Fruit fly (Drosophila melanogaster): Measurements from ENCODE around the gene CG32486.

The CG32486 gene

DNA sequence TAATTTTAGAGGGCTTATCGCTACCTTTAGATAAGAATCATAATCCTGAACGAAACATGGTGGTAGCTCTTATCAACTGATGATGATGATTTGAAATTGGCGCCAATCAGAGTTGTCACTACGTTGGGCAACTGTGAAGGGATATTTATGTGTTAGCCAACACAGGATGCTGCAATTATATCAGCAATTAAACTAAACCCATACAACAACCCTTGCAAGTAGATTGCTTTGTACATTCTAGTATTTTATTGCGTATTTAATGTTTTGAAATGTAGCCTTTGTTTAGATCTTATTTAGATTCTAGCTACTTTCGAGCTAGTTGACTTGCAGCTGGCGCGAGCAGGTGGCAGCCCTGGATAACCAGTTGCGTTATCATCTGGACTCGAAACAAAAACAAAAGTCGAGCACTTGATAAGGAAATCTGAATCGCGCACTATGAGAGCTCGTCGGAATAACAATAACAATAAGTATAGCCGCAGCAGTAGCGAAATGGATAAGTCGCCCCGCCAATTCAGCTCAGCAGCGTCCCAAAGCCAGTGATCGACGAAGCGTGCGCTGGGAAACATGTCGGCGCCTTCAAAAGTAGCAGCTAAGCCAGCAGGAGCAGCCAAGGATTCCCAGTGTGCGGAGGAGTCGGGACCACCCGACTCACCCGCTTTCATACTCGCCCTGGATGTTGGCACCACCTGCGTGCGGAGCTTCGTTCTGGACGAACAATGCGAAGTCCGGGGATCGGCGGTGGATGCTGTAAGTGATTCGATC is 18.3 kb downstream of the CG32486 start, which contains the start of gene CG1271 (continued):
- TF ChIP-seq Ravus (GFP tag; IDR thresholded peaks at IDR 0.05) = 0 out of 2 replicates have a peak, but pooled peaks have one; percentile 3
- TF ChIP-seq otp (GFP tag; IDR thresholded peaks at IDR 0.05) = no peak
- TF ChIP-seq mirr (GFP tag; optimal IDR thresholded peaks at IDR 0.05) = peak; percentile 74
- no peak for TF ChIP-seq Doc3 (GFP tag; IDR thresholded peaks at IDR 0.05; ENCODE audit: partially characterized antibody)
- TF ChIP-seq CG6654 (GFP tag; optimal IDR thresholded peaks at IDR 0.05) = no peak
- peak; percentile 47 for TF ChIP-seq MBD-R2 (GFP tag; IDR thresholded peaks at IDR 0.05)
- peak; percentile 82 for TF ChIP-seq zen (tag; optimal IDR thresholded peaks at IDR 0.05)
- no peak for TF ChIP-seq CG32767 (GFP tag; IDR thresholded peaks at IDR 0.05)
- no peak for TF ChIP-seq wor (GFP tag; IDR thresholded peaks at IDR 0.05)
- TF ChIP-seq CG12942 (GFP tag; optimal IDR thresholded peaks at IDR 0.05) = peak; percentile 36
- peak; percentile 80 for TF ChIP-seq exex (tag; optimal IDR thresholded peaks at IDR 0.05)
- peak; percentile 55 for TF ChIP-seq Hsf (GFP tag; optimal IDR thresholded peaks at IDR 0.05)
- no peak for TF ChIP-seq tio (GFP tag; optimal IDR thresholded peaks at IDR 0.05)
- no peak for TF ChIP-seq ewg (GFP tag; optimal IDR thresholded peaks at IDR 0.05)
- peak; percentile 16; the same call in 1 of the 2 replicates for TF ChIP-seq amos (GFP tag; IDR thresholded peaks at IDR 0.05; ENCODE audit: partially characterized antibody)
- peak; percentile 66 for TF ChIP-seq CG9215 (GFP tag; IDR thresholded peaks at IDR 0.05)
- no peak for TF ChIP-seq eve (GFP tag; optimal IDR thresholded peaks at IDR 0.05)
- TF ChIP-seq CG3726 (GFP tag; IDR thresholded peaks at IDR 0.05) = no peak
- no peak for TF ChIP-seq Mes4 (GFP tag; optimal IDR thresholded peaks at IDR 0.05)
- peak; percentile 64 for TF ChIP-seq CG4854 (GFP tag; optimal IDR thresholded peaks at IDR 0.05)
- TF ChIP-seq CG12155 (GFP tag; optimal IDR thresholded peaks at IDR 0.05) = peak; percentile 52
- peak; percentile 82 for TF ChIP-seq Side (GFP tag; optimal IDR thresholded peaks at IDR 0.05)
- no peak for TF ChIP-seq CG11504 (tag; optimal IDR thresholded peaks at IDR 0.05)
- TF ChIP-seq Fer3 (tag; optimal IDR thresholded peaks at IDR 0.05) = peak; percentile 64
- TF ChIP-seq CG17385 (GFP tag; optimal IDR thresholded peaks at IDR 0.05) = peak; percentile 36
- TF ChIP-seq ara (GFP tag; IDR thresholded peaks at IDR 0.05) = no peak
- no peak for TF ChIP-seq HLH4C (GFP tag; IDR thresholded peaks at IDR 0.05; ENCODE audit: partially characterized antibody)
- TF ChIP-seq org-1 (GFP tag; optimal IDR thresholded peaks at IDR 0.05) = peak; percentile 13
- TF ChIP-seq jigr1 (GFP tag; IDR thresholded peaks at IDR 0.05) = no peak
- TF ChIP-seq CG8944 (GFP tag; optimal IDR thresholded peaks at IDR 0.05) = peak; percentile 64
- peak; percentile 28; the same call in 1 of the 2 replicates for TF ChIP-seq peb (GFP tag; IDR thresholded peaks at IDR 0.05)
- peak; percentile 35; the same call in 1 of the 2 replicates for TF ChIP-seq CG2129 (GFP tag; IDR thresholded peaks at IDR 0.05; ENCODE audit: partially characterized antibody)
- TF ChIP-seq CkIIα-i1 (GFP tag; IDR thresholded peaks at IDR 0.05) = no peak
- no peak for TF ChIP-seq corto (GFP tag; optimal IDR thresholded peaks at IDR 0.05)
- peak; percentile 49; the same call in 1 of the 2 replicates for TF ChIP-seq al (GFP tag; IDR thresholded peaks at IDR 0.05)
- TF ChIP-seq CG5245 (GFP tag; optimal IDR thresholded peaks at IDR 0.05) = peak; percentile 51
- no peak for TF ChIP-seq CG10462 (GFP tag; optimal IDR thresholded peaks at IDR 0.05)
- peak; percentile 61 for TF ChIP-seq Mad (GFP tag; optimal IDR thresholded peaks at IDR 0.05)
- TF ChIP-seq gsb-n (tag; optimal IDR thresholded peaks at IDR 0.05) = no peak
- peak; percentile 53 for TF ChIP-seq chn (GFP tag; optimal IDR thresholded peaks at IDR 0.05)
- peak; percentile 17; the same call in 1 of the 2 replicates for TF ChIP-seq CG6689 (GFP tag; IDR thresholded peaks at IDR 0.05)
- TF ChIP-seq chif (GFP tag; optimal IDR thresholded peaks at IDR 0.05) = peak; percentile 37 to 45
- peak; percentile 34 for TF ChIP-seq en (GFP tag; optimal IDR thresholded peaks at IDR 0.05)
- TF ChIP-seq kah (GFP tag; optimal IDR thresholded peaks at IDR 0.05) = peak; percentile 59
- no peak for TF ChIP-seq Tbp (GFP tag; optimal IDR thresholded peaks at IDR 0.05)
- peak; percentile 60 for TF ChIP-seq CG17359 (tag; optimal IDR thresholded peaks at IDR 0.05)
- peak; percentile 31; the same call in 1 of the 2 replicates for TF ChIP-seq H2.0 (GFP tag; IDR thresholded peaks at IDR 0.05)
- TF ChIP-seq BEAF-32 (GFP tag; optimal IDR thresholded peaks at IDR 0.05) = peak; percentile 65
- TF ChIP-seq Dip2 (GFP tag; IDR thresholded peaks at IDR 0.05) = no peak

Measured in whole organism, embryonic.